Worm (Caenorhabditis elegans): Measurements from ENCODE around the gene pfd-4.

The pfd-4 gene

DNA sequence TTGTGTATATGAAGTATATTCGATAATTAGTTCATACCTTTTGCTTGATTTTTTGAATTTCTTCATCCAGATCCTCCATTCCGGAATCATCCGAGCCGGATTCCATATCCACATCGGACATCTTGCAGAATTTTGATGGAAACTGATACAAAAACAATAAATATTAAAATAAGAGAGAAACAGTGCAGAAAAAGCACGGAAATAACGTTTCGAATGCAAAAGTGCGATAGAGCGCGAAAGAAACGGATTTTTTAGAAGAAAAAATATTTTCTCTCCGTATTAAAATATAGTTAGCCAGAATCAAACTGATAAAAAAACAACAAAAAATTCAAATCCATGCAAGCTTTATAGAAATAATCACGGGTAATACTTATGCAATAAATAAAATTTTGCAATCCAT lies 17.7 kb downstream of the pfd-4 start, which contains the start of gene sart-3:
TSS of gene sart-3 (minus strand) at position 219 of the 400 bp plus-strand sequence.
- TF ChIP-seq gmeb-1 (tag; optimal IDR thresholded peaks at IDR 0.05): no peak
- peak; percentile 47 for TF ChIP-seq C34F6.9 (tag; optimal IDR thresholded peaks at IDR 0.05)
- peak; percentile 58 for TF ChIP-seq unc-55 (GFP tag; optimal IDR thresholded peaks at IDR 0.05)

DNA sequence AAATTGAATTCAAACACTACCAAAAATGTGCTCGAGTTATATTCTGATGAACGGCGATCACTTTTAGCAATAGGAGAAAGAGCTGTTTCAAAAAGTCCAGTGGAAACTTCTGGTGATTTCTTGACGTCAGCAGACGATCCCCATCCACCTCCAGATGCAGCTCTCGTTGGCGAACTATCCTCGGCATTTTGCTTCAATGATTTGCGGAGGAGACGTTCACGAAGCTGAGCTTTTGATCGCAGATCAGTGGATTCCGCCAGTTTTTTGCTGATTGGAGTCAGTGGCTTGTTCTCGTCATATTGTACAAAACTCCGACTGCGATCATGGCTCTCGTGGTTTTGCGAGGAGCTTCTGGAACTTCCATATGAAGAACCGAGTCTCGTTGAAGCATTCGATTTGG lies 21.2 kb downstream of the pfd-4 start:
- TF ChIP-seq ztf-4 (tag; optimal IDR thresholded peaks at IDR 0.05) (no peak), nhr-21 (tag; optimal IDR thresholded peaks at IDR 0.05) (no peak), aly-2 (tag; optimal IDR thresholded peaks at IDR 0.05) (no peak), ceh-82 (tag; optimal IDR thresholded peaks at IDR 0.05) (no peak), dmd-4 (tag; optimal IDR thresholded peaks at IDR 0.05) (no peak), ZK546.5 (tag; optimal IDR thresholded peaks at IDR 0.05) (no peak), sem-4 (tag; optimal IDR thresholded peaks at IDR 0.05) (no peak), snpc-4 (tag; optimal IDR thresholded peaks at IDR 0.05) (no peak), mdl-1 (tag; optimal IDR thresholded peaks at IDR 0.05) (no peak), sma-9 (GFP tag; optimal IDR thresholded peaks at IDR 0.05) (no peak), sma-9 (tag; optimal IDR thresholded peaks at IDR 0.05) (no peak), ztf-11 (tag; optimal IDR thresholded peaks at IDR 0.05) (no peak), unc-55 (GFP tag; optimal IDR thresholded peaks at IDR 0.05) (no peak), lin-11 (tag; optimal IDR thresholded peaks at IDR 0.05) (no peak), F13H6.1 (tag; optimal IDR thresholded peaks at IDR 0.05) (no peak), blmp-1 (tag; optimal IDR thresholded peaks at IDR 0.05; ENCODE audit: insufficient read depth) (no peak), C34F6.9 (tag; optimal IDR thresholded peaks at IDR 0.05) (no peak), nhr-25 (tag; optimal IDR thresholded peaks at IDR 0.05) (no peak), unc-39 (tag; optimal IDR thresholded peaks at IDR 0.05) (no peak), nhr-10 (tag; optimal IDR thresholded peaks at IDR 0.05) (no peak), mab-5 (tag; optimal IDR thresholded peaks at IDR 0.05) (no peak)

DNA sequence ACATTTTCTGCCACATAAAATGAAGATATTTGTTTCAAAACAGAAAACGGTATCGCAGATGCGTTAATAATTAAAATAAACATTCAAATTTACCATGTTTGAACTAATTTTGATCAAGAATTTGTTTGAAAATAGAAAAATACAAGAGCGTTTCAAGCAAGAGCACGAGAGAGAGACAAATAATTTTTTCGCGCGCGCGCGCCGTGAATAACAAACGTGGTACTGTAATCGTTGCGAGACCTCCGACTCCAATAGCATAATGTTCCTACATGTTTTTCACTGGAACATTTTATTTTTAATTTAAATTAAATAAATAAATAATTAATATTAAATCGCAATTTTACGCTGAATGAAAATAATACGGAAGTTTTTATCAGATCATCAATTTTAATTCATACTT lies 22.0 kb downstream of the pfd-4 start, which contains the start of gene F54E12.2:
TSS of gene F54E12.2 (minus strand) at position 164 of the 400 bp plus-strand sequence.
- TF ChIP-seq sma-3 (GFP tag; optimal IDR thresholded peaks at IDR 0.05) (no peak), ztf-4 (tag; optimal IDR thresholded peaks at IDR 0.05) (no peak), mbf-1 (tag; optimal IDR thresholded peaks at IDR 0.05) (no peak), aly-2 (tag; optimal IDR thresholded peaks at IDR 0.05) (no peak), ZK546.5 (tag; optimal IDR thresholded peaks at IDR 0.05) (no peak), gmeb-1 (tag; optimal IDR thresholded peaks at IDR 0.05) (no peak), ceh-16 (tag; optimal IDR thresholded peaks at IDR 0.05) (no peak)

DNA sequence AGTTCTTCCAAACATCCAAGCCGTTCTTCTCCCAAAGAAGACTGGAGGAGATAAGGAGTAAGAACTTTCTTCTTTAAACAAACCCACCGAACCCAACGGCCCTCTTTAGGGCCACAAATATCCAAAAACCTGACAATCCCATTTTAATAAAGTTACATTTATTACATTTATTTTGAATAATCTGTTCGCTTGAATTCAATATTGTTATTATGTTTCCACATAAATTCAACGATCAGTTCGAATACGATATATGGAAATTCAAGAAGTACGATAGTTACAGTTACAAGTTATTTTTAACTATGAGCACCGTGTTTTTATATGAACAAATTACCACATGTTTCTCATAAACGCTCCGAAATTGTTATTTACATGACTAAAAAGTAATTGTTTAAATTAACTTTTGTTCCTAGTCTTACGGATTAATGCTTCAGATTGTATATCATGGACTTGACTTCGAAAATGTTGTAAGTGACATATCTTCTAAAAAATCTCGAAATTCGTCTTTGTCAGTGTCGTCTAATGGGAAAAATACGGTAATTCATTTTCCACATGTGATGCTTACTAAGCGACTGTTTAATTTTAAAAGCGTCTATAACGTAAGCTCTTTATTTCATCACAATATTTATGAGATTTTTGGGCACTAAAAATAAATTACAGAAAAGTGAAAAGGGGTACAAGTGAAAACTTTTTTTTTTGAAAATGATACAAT lies 25.9 kb downstream of the pfd-4 start:
- TF ChIP-seq nhr-6 (tag; optimal IDR thresholded peaks at IDR 0.05): no peak
- no peak for TF ChIP-seq egl-27 (tag; optimal IDR thresholded peaks at IDR 0.05)
- no peak for TF ChIP-seq Y55F3AM.14 (GFP tag; optimal IDR thresholded peaks at IDR 0.05)
- TF ChIP-seq ZK546.5 (tag; optimal IDR thresholded peaks at IDR 0.05): no peak
- no peak for TF ChIP-seq lsy-2 (tag; optimal IDR thresholded peaks at IDR 0.05)
- TF ChIP-seq nhr-23 (tag; optimal IDR thresholded peaks at IDR 0.05): no peak
- no peak for TF ChIP-seq R02D3.7 (tag; optimal IDR thresholded peaks at IDR 0.05)
- no peak for TF ChIP-seq C34F6.9 (tag; optimal IDR thresholded peaks at IDR 0.05)
- no peak for TF ChIP-seq ceh-16 (tag; optimal IDR thresholded peaks at IDR 0.05)

DNA sequence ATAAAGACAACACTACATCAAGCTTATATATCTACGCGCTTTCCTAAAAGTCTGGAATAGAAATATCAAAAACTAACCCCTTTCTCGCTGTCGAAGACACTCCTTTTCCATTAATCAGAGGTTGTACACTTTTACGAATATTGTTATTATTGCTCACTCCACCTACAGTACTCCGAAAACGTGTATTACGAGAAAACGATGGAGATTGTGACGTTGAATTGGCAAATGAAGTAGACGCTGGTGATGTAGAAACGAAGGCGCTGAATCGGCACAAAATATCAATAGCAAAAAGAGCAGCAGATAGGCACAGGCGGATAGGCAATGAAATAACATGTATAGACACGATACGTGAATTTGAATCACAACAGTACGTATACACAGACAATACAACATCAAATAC lies 29.3 kb downstream of the pfd-4 start:
- no peak for TF ChIP-seq blmp-1 (tag; optimal IDR thresholded peaks at IDR 0.05; ENCODE audit: insufficient read depth)
- TF ChIP-seq lin-13 (GFP tag; optimal IDR thresholded peaks at IDR 0.05): no peak
- TF ChIP-seq sma-9 (GFP tag; optimal IDR thresholded peaks at IDR 0.05): no peak
- no peak for TF ChIP-seq sma-9 (tag; optimal IDR thresholded peaks at IDR 0.05)
- no peak for TF ChIP-seq mab-5 (tag; optimal IDR thresholded peaks at IDR 0.05)
- no peak for TF ChIP-seq F13H6.1 (tag; optimal IDR thresholded peaks at IDR 0.05)
- TF ChIP-seq lin-39 (tag; optimal IDR thresholded peaks at IDR 0.05): no peak
- no peak for TF ChIP-seq sma-3 (GFP tag; optimal IDR thresholded peaks at IDR 0.05)
- no peak for TF ChIP-seq crh-2 (tag; optimal IDR thresholded peaks at IDR 0.05)
- TF ChIP-seq C34F6.9 (tag; optimal IDR thresholded peaks at IDR 0.05): no peak

Data from whole organism, L2 larva.